Worm (Caenorhabditis elegans): Measurements from ENCODE around the gene daf-2.

daf-2 gene

DNA sequence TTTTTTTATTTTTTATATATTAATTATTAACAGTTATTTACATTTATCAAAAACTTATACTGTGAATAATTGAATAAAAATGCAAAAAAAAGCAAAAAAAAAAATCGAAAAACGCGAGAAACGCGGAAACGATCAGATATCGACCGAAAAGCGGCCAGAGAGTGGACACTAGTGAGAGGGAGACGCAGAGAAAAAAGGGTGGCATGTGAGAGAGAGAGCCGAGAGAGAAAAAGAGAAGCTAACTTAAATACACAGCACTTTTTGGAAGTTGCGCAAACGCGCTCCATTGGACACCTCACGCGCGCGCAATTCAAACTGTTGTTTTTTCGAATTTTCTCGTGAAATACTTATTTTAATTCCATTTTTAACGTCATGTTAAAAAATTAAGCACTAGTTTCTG is 74.2 kb downstream of the daf-2 start (continued):
- TF ChIP-seq fkh-4 (tag; optimal IDR thresholded peaks at IDR 0.05; ENCODE audit: borderline replicate concordance) (peak; percentile 2), ceh-82 (tag; optimal IDR thresholded peaks at IDR 0.05) (peak; percentile 52 to 83 (median 74)), egl-13 (tag; optimal IDR thresholded peaks at IDR 0.05) (peak; percentile 66), isw-1 (GFP tag; IDR thresholded peaks at IDR 0.05) (peak; percentile 93), alr-1 (tag; optimal IDR thresholded peaks at IDR 0.05; ENCODE audit: borderline replicate concordance) (no peak), nhr-84 (tag; optimal IDR thresholded peaks at IDR 0.05) (no peak), efl-1 (optimal IDR thresholded peaks at IDR 0.05) (peak; percentile 83 to 95), efl-1 (GFP tag; optimal IDR thresholded peaks at IDR 0.05 in 1 of 2) (peak; percentile 93 to 99), lsy-2 (tag; optimal IDR thresholded peaks at IDR 0.05) (peak; percentile 84 to 90), unc-98 (GFP tag; IDR thresholded peaks at IDR 0.05) (peak; percentile 77), mab-9 (GFP tag; IDR thresholded peaks at IDR 0.05) (peak; percentile 76), lin-35 (GFP tag; optimal IDR thresholded peaks at IDR 0.05) (peak; percentile 92 to 95), snpc-4 (tag; optimal IDR thresholded peaks at IDR 0.05) (peak; percentile 52), pqm-1 (tag; optimal IDR thresholded peaks at IDR 0.05) (no peak), aly-2 (tag; optimal IDR thresholded peaks at IDR 0.05) (peak; percentile 40), ceh-88 (GFP tag; IDR thresholded peaks at IDR 0.05) (peak; percentile 75; the same call in 1 of the 2 replicates), fkh-8 (tag; optimal IDR thresholded peaks at IDR 0.05) (peak; percentile 88), elt-2 (tag; optimal IDR thresholded peaks at IDR 0.05) (no peak), unc-86 (tag; optimal IDR thresholded peaks at IDR 0.05) (peak; percentile 85), nhr-77 (tag; optimal IDR thresholded peaks at IDR 0.05) (peak; percentile 57), grh-1 (GFP tag; IDR thresholded peaks at IDR 0.05) (peak; percentile 73), nhr-11 (tag; optimal IDR thresholded peaks at IDR 0.05) (peak; percentile 48), hpl-2 (GFP tag; optimal IDR thresholded peaks at IDR 0.05) (peak; percentile 5), swsn-7 (tag; optimal IDR thresholded peaks at IDR 0.05) (peak; percentile 88), mef-2 (tag; optimal IDR thresholded peaks at IDR 0.05) (peak; percentile 19), nhr-237 (tag; optimal IDR thresholded peaks at IDR 0.05) (peak; percentile 56), ztf-4 (tag; optimal IDR thresholded peaks at IDR 0.05) (peak; percentile 20), sup-37 (GFP tag; optimal IDR thresholded peaks at IDR 0.05) (no peak), ceh-63 (GFP tag; optimal IDR thresholded peaks at IDR 0.05) (no peak), lir-3 (tag; optimal IDR thresholded peaks at IDR 0.05; ENCODE audit: poor library complexity) (no peak), jun-1 (tag; optimal IDR thresholded peaks at IDR 0.05) (peak; percentile 59), efl-3 (GFP tag; optimal IDR thresholded peaks at IDR 0.05) (no peak), irx-1 (tag; optimal IDR thresholded peaks at IDR 0.05) (peak; percentile 80), pag-3 (tag; optimal IDR thresholded peaks at IDR 0.05; ENCODE audit: borderline replicate concordance, insufficient read depth) (no peak), nhr-85 (tag) (peak; percentile 92), nhr-76 (tag; optimal IDR thresholded peaks at IDR 0.05) (no peak), zag-1 (tag; optimal IDR thresholded peaks at IDR 0.05) (no peak), lin-15B (tag; optimal IDR thresholded peaks at IDR 0.05) (peak; percentile 77), C04F5.9 (tag; optimal IDR thresholded peaks at IDR 0.05) (peak; percentile 38), lin-39 (tag; optimal IDR thresholded peaks at IDR 0.05) (peak; percentile 21), egl-27 (tag; optimal IDR thresholded peaks at IDR 0.05) (peak in 1 of 2 experiments; percentile 51), hlh-4 (tag; optimal IDR thresholded peaks at IDR 0.05) (no peak), tlp-1 (tag; optimal IDR thresholded peaks at IDR 0.05) (no peak), unc-130 (tag; optimal IDR thresholded peaks at IDR 0.05) (peak; percentile 69), mdl-1 (tag; optimal IDR thresholded peaks at IDR 0.05) (peak in 1 of 2 experiments; percentile 70), pax-3 (tag; optimal IDR thresholded peaks at IDR 0.05) (peak; percentile 66), xbp-1 (tag; optimal IDR thresholded peaks at IDR 0.05) (peak; percentile 86), fkh-10 (GFP tag; optimal IDR thresholded peaks at IDR 0.05) (peak; percentile 45), ceh-90 (tag; optimal IDR thresholded peaks at IDR 0.05) (peak; percentile 3), ceh-8 (GFP tag; optimal IDR thresholded peaks at IDR 0.05) (peak; percentile 61), nhr-71 (tag; optimal IDR thresholded peaks at IDR 0.05) (peak; percentile 95), vab-15 (tag; optimal IDR thresholded peaks at IDR 0.05) (no peak), lin-14 (GFP tag; optimal IDR thresholded peaks at IDR 0.05) (peak; percentile 93)

All from whole organism, L1 larva.